Fruit fly (Drosophila melanogaster) whole organism, embryonic: Measurements from ENCODE around the gene CG42660.
A peak's percentile ranks its signal among the peaks of the same experiment; 100 is the strongest.

Experiments used
- Aef1 ChIP-seq: fragments of 200-800 bp; sonication (Bioruptor generic); IDR thresholded peaks from 3 replicates; pipeline ENCODE4 v1.3.6; 2022; ENCODE audit warnings: missing biosample characterization, missing genetic modification characterization
- CG14667 ChIP-seq: fragments of 200-800 bp; sonication (Bioruptor generic); IDR thresholded peaks from 2 replicates; pipeline ENCODE4 v1.3.6; 2022; ENCODE audit warnings: missing biosample characterization, missing genetic modification characterization
- CG32532 ChIP-seq: fragments of 200-800 bp; sonication (Bioruptor generic); IDR thresholded peaks from 2 replicates; pipeline ENCODE4 v1.3.6; 2022; ENCODE audit warnings: missing biosample characterization, missing genetic modification characterization
- CG4424 ChIP-seq: fragments of 200-800 bp; sonication (Bioruptor generic); optimal IDR thresholded peaks from 3 replicates; lab custom pipeline; 2016; ENCODE audit warnings: missing biosample characterization, missing genetic modification characterization
- CG7987 ChIP-seq: fragments of 200-800 bp; sonication (Bioruptor generic); optimal IDR thresholded peaks from 2 replicates; lab custom pipeline; 2018; ENCODE audit warnings: missing biosample characterization, mild to moderate bottlenecking, missing genetic modification characterization, moderate library complexity
- CG8290 ChIP-seq, 3 experiments: fragments of 200-800 bp; sonication (Bioruptor generic); optimal IDR thresholded peaks; 2 replicates each; lab custom pipeline; 2016 to 2019; ENCODE audit warnings: missing biosample characterization in 3 of 3, missing genetic modification characterization in 3 of 3, mild to moderate bottlenecking in 2 of 3, moderate library complexity in 1 of 3
- CG9727 ChIP-seq: fragments of 200-800 bp; sonication (Bioruptor generic); optimal IDR thresholded peaks from 3 replicates; lab custom pipeline; 2017; ENCODE audit warnings: missing biosample characterization, mild to moderate bottlenecking, missing genetic modification characterization
- Dek ChIP-seq: fragments of 200-800 bp; sonication (Bioruptor generic); optimal IDR thresholded peaks from 3 replicates; lab custom pipeline; 2019; ENCODE audit warnings: missing biosample characterization, mild to moderate bottlenecking, missing genetic modification characterization, moderate library complexity
- Gug ChIP-seq: fragments of 200-800 bp; sonication (Bioruptor generic); IDR thresholded peaks from 4 replicates; pipeline ENCODE4 v1.3.6; 2022; ENCODE audit warnings: missing biosample characterization, missing genetic modification characterization
- Hr51 ChIP-seq, 2 experiments: fragments of 200-800 bp; sonication (Bioruptor generic); optimal IDR thresholded peaks; 2 replicates in 1 of 2; 3 replicates in 1 of 2; lab custom pipeline; 2016 to 2018; ENCODE audit warnings: missing biosample characterization in 2 of 2, missing genetic modification characterization in 2 of 2, mild to moderate bottlenecking in 1 of 2, moderate library complexity in 1 of 2
- Hsf ChIP-seq: fragments of 200-800 bp; sonication (Bioruptor generic); optimal IDR thresholded peaks from 3 replicates; lab custom pipeline; 2016; ENCODE audit warnings: missing biosample characterization, missing genetic modification characterization
- amos ChIP-seq: fragments of 200-800 bp; sonication (Bioruptor generic); IDR thresholded peaks from 2 replicates; pipeline ENCODE4 v1.3.6; 2022; ENCODE audit warnings: missing biosample characterization, missing genetic modification characterization; ENCODE audit not compliant: partially characterized antibody
- prd ChIP-seq, 3 experiments: fragments of >200 bp in 2 of 3; fragments of 200-800 bp in 1 of 3; sonication (Bioruptor generic) in 1 of 3; optimal IDR thresholded peaks in 2 of 3; IDR thresholded peaks in 1 of 3; 2 replicates in 2 of 3; 3 replicates in 1 of 3; pipeline versions ENCODE4 v1.3.6 to Lab custom; 2017 to 2022; ENCODE audit warnings: missing biosample characterization in 1 of 3, missing genetic modification characterization in 1 of 3

The CG42660 gene

dm6 chr3L:7510414-7511384, 45.4 kb downstream of the CG42660 start, which contains the start of gene CG7546 (continued):
- TF ChIP-seq amos (GFP tag; lab: Robert Waterston, UW), result 0 out of 2 replicates have a peak, but pooled peaks have one; percentile 13
- TF ChIP-seq CG9727 (GFP tag; lab: Kevin White, UChicago), result peak; percentile 13
- peak; percentile 16 for TF ChIP-seq Hsf
- TF ChIP-seq CG14667 (GFP tag; lab: Robert Waterston, UW), result 0 out of 2 replicates have a peak, but pooled peaks have one; percentile 23
- peak; percentile 16 for TF ChIP-seq Dek (tag; lab: Kevin White, UChicago)
- peak; percentile 50 for TF ChIP-seq CG32532 (GFP tag; lab: Robert Waterston, UW)
- peak; percentile 42 for TF ChIP-seq CG8290 (GFP tag; optimal IDR thresholded peaks at IDR 0.05; lab: Kevin White, UChicago)
- no peak for TF ChIP-seq CG8290 (tag; optimal IDR thresholded peaks at IDR 0.05; lab: Kevin White, UChicago)
- peak; percentile 52; the same call in 1 of the 4 replicates for TF ChIP-seq Gug
- no peak for TF ChIP-seq CG7987 (GFP tag; lab: Kevin White, UChicago)
- TF ChIP-seq CG4424 (GFP tag; lab: Kevin White, UChicago), result peak; percentile 12
- no peak for TF ChIP-seq prd (optimal IDR thresholded peaks at IDR 0.05; lab: Kevin White, UChicago)
- peak; percentile 52; the same call in 2 of the 3 replicates for TF ChIP-seq prd (GFP tag; IDR thresholded peaks at IDR 0.05; lab: Robert Waterston, UW)
- TF ChIP-seq Aef1, result peak; percentile 29; the same call in 1 of the 3 replicates
- peak in 1 of 2 experiments; percentile 40 for TF ChIP-seq Hr51 (GFP tag; optimal IDR thresholded peaks at IDR 0.05; lab: Kevin White, UChicago)
- TF ChIP-seq, all 482 proteins: peak for 147
